ENCODE assay signal across 1 fruit fly cellular context in genomic region chr3L:6488405-6488804, dm6.
A peak's percentile ranks its signal among the peaks of the same experiment; 100 is the strongest.
TF ChIP-seq lines count a peak whose summit lies in the region.

TSS of gene CG10147 (minus strand) at chr3L:6488424.
TSS of gene Bulli (plus strand) at chr3L:6488681.

TF ChIP-seq in whole organism, embryonic, 481 proteins besides CTCF, POLR2A, EP300 and RAD21 (continued from another document and continues in another):
- TF ChIP-seq nau (GFP tag; optimal IDR thresholded peaks at IDR 0.05; lab: Kevin White, UChicago) (peak; percentile 88), CG17829 (tag; optimal IDR thresholded peaks at IDR 0.05; lab: Kevin White, UChicago) (peak; percentile 98), org-1 (GFP tag; optimal IDR thresholded peaks at IDR 0.05; lab: Kevin White, UChicago) (peak; percentile 82), lilli (GFP tag; optimal IDR thresholded peaks at IDR 0.05; lab: Kevin White, UChicago) (peak; percentile 99), CG3847 (GFP tag; IDR thresholded peaks at IDR 0.05; lab: Robert Waterston, UW) (peak; percentile 99), TFAM (GFP tag; optimal IDR thresholded peaks at IDR 0.05; lab: Kevin White, UChicago) (peak; percentile 88), Usf (GFP tag; optimal IDR thresholded peaks at IDR 0.05; lab: Kevin White, UChicago) (peak; percentile 97), tna (GFP tag; IDR thresholded peaks at IDR 0.05; lab: Robert Waterston, UW; ENCODE audit: partially characterized antibody) (peak; percentile 84), CG13894 (tag; optimal IDR thresholded peaks at IDR 0.05; lab: Kevin White, UChicago) (peak; percentile 94), CG7745 (tag; optimal IDR thresholded peaks at IDR 0.05; lab: Kevin White, UChicago) (peak; percentile 61), CG8290 (GFP tag; optimal IDR thresholded peaks at IDR 0.05; lab: Kevin White, UChicago) (peak; percentile 99), CG8290 (tag; optimal IDR thresholded peaks at IDR 0.05; lab: Kevin White, UChicago) (peak; percentile 93 to 96), CG1832 (GFP tag; optimal IDR thresholded peaks at IDR 0.05; lab: Kevin White, UChicago) (no peak), CG3407 (GFP tag; optimal IDR thresholded peaks at IDR 0.05; lab: Kevin White, UChicago) (peak; percentile 87), BEAF-32 (GFP tag; optimal IDR thresholded peaks at IDR 0.05; lab: Kevin White, UChicago) (peak; percentile 97), CG1792 (GFP tag; optimal IDR thresholded peaks at IDR 0.05; lab: Kevin White, UChicago) (peak; percentile 80), Xbp1 (GFP tag; optimal IDR thresholded peaks at IDR 0.05; lab: Kevin White, UChicago) (peak; percentile 99), inv (GFP tag; IDR thresholded peaks at IDR 0.05; lab: Robert Waterston, UW; ENCODE audit: partially characterized antibody) (peak; percentile 94), ERR (GFP tag; optimal IDR thresholded peaks at IDR 0.05; lab: Kevin White, UChicago) (peak; percentile 85), CG17186 (GFP tag; optimal IDR thresholded peaks at IDR 0.05; lab: Kevin White, UChicago) (peak; percentile 82), CkIIα-i1 (GFP tag; IDR thresholded peaks at IDR 0.05; lab: Robert Waterston, UW) (peak; percentile 64; the same call in 1 of the 2 replicates), CG2875 (GFP tag; optimal IDR thresholded peaks at IDR 0.05; lab: Kevin White, UChicago) (peak; percentile 86), CG10979 (tag; optimal IDR thresholded peaks at IDR 0.05; lab: Kevin White, UChicago) (peak; percentile 97), ttk (GFP tag; IDR thresholded peaks at IDR 0.05; lab: Robert Waterston, UW) (peak; percentile 98), tll (GFP tag; optimal IDR thresholded peaks at IDR 0.05; lab: Kevin White, UChicago) (peak; percentile 38 to 82), Sox100B (GFP tag; optimal IDR thresholded peaks at IDR 0.05; lab: Kevin White, UChicago) (peak; percentile 91), otp (GFP tag; IDR thresholded peaks at IDR 0.05; lab: Robert Waterston, UW) (peak; percentile 96), CG2712 (tag; optimal IDR thresholded peaks at IDR 0.05; lab: Kevin White, UChicago) (peak; percentile 99), Six4 (GFP tag; optimal IDR thresholded peaks at IDR 0.05; lab: Kevin White, UChicago) (peak; percentile 96), sna (GFP tag; IDR thresholded peaks at IDR 0.05; lab: Robert Waterston, UW; ENCODE audit: partially characterized antibody) (peak; percentile 96), pros (GFP tag; optimal IDR thresholded peaks at IDR 0.05; lab: Kevin White, UChicago) (peak; percentile 39), CG3838 (GFP tag; optimal IDR thresholded peaks at IDR 0.05; lab: Kevin White, UChicago) (peak; percentile 92), Dip3 (GFP tag; optimal IDR thresholded peaks at IDR 0.05; lab: Kevin White, UChicago) (peak; percentile 94), CG10321 (GFP tag; IDR thresholded peaks at IDR 0.05; lab: Robert Waterston, UW) (peak; percentile 76), jumu (GFP tag; optimal IDR thresholded peaks at IDR 0.05; lab: Kevin White, UChicago) (peak; percentile 80), lab (GFP tag; optimal IDR thresholded peaks at IDR 0.05; lab: Kevin White, UChicago) (peak; percentile 97), HLHmδ (GFP tag; optimal IDR thresholded peaks at IDR 0.05; lab: Kevin White, UChicago) (no peak), hth (optimal IDR thresholded peaks at IDR 0.05; lab: Kevin White, UChicago) (no peak), CG10654 (GFP tag; optimal IDR thresholded peaks at IDR 0.05; lab: Kevin White, UChicago) (peak; percentile 98), nmo (GFP tag; optimal IDR thresholded peaks at IDR 0.05; lab: Kevin White, UChicago) (peak; percentile 99), B-H1 (GFP tag; IDR thresholded peaks at IDR 0.05; lab: Robert Waterston, UW) (peak; percentile 96), CG31388 (GFP tag; optimal IDR thresholded peaks at IDR 0.05; lab: Kevin White, UChicago) (peak; percentile 95), CG6791 (GFP tag; IDR thresholded peaks at IDR 0.05; lab: Robert Waterston, UW; ENCODE audit: partially characterized antibody) (peak; percentile 90), Hand (GFP tag; optimal IDR thresholded peaks at IDR 0.05; lab: Kevin White, UChicago) (peak; percentile 59), CG33213 (GFP tag; optimal IDR thresholded peaks at IDR 0.05; lab: Kevin White, UChicago) (peak; percentile 91), CG11504 (tag; optimal IDR thresholded peaks at IDR 0.05; lab: Kevin White, UChicago) (peak; percentile 95), cg (GFP tag; optimal IDR thresholded peaks at IDR 0.05; lab: Kevin White, UChicago) (no peak), Lpt (GFP tag; optimal IDR thresholded peaks at IDR 0.05; lab: Kevin White, UChicago) (no peak), chn (GFP tag; optimal IDR thresholded peaks at IDR 0.05; lab: Kevin White, UChicago) (peak; percentile 98), gt (GFP tag; IDR thresholded peaks at IDR 0.05; lab: Robert Waterston, UW) (peak; percentile 96), zen2 (GFP tag; IDR thresholded peaks at IDR 0.05; lab: Robert Waterston, UW; ENCODE audit: partially characterized antibody) (peak; percentile 82; the same call in 2 of the 3 replicates), CG17328 (GFP tag; IDR thresholded peaks at IDR 0.05; lab: Robert Waterston, UW) (peak; percentile 97), pum (GFP tag; optimal IDR thresholded peaks at IDR 0.05; lab: Kevin White, UChicago) (peak; percentile 92), CG10366 (GFP tag; IDR thresholded peaks at IDR 0.05; lab: Robert Waterston, UW) (peak; percentile 98), crol (GFP tag; IDR thresholded peaks at IDR 0.05; lab: Robert Waterston, UW) (peak; percentile 79), CG5180 (GFP tag; optimal IDR thresholded peaks at IDR 0.05; lab: Kevin White, UChicago) (peak; percentile 78), dan (GFP tag; IDR thresholded peaks at IDR 0.05; lab: Robert Waterston, UW) (peak; percentile 97), Mes4 (GFP tag; optimal IDR thresholded peaks at IDR 0.05; lab: Kevin White, UChicago) (peak; percentile 82), p53 (GFP tag; optimal IDR thresholded peaks at IDR 0.05; lab: Kevin White, UChicago) (no peak), chinmo (GFP tag; IDR thresholded peaks at IDR 0.05; lab: Robert Waterston, UW; ENCODE audit: partially characterized antibody) (peak; percentile 89; the same call in 2 of the 4 replicates), ems (GFP tag; optimal IDR thresholded peaks at IDR 0.05; lab: Kevin White, UChicago) (peak; percentile 97), CG14667 (GFP tag; IDR thresholded peaks at IDR 0.05; lab: Robert Waterston, UW) (peak; percentile 98), CG1602 (GFP tag; optimal IDR thresholded peaks at IDR 0.05; lab: Kevin White, UChicago) (peak; percentile 99), CG15269 (tag; optimal IDR thresholded peaks at IDR 0.05; lab: Kevin White, UChicago) (peak; percentile 96), gem (tag; optimal IDR thresholded peaks at IDR 0.05; lab: Kevin White, UChicago) (peak; percentile 98), scrt (GFP tag; optimal IDR thresholded peaks at IDR 0.05; lab: Kevin White, UChicago) (peak; percentile 87), Max (GFP tag; optimal IDR thresholded peaks at IDR 0.05; lab: Kevin White, UChicago) (peak; percentile 97), ara (GFP tag; IDR thresholded peaks at IDR 0.05; lab: Robert Waterston, UW) (peak; percentile 98), CG8388 (GFP tag; optimal IDR thresholded peaks at IDR 0.05; lab: Kevin White, UChicago) (peak; percentile 94), CG8924 (tag; optimal IDR thresholded peaks at IDR 0.05; lab: Kevin White, UChicago) (peak; percentile 97), Trl (optimal IDR thresholded peaks at IDR 0.05; lab: Kevin White, UChicago) (no peak), Trl (GFP tag; optimal IDR thresholded peaks at IDR 0.05; lab: Kevin White, UChicago) (peak; percentile 85), CG7372 (GFP tag; IDR thresholded peaks at IDR 0.05; lab: Robert Waterston, UW) (peak; percentile 99), gcm2 (GFP tag; optimal IDR thresholded peaks at IDR 0.05; lab: Kevin White, UChicago) (peak; percentile 91), Bteb2 (GFP tag; optimal IDR thresholded peaks at IDR 0.05; lab: Kevin White, UChicago) (peak; percentile 95), CG11560 (tag; IDR thresholded peaks at IDR 0.05; lab: Robert Waterston, UW) (peak; percentile 92), Mrtf (GFP tag; IDR thresholded peaks at IDR 0.05; lab: Robert Waterston, UW) (peak; percentile 97), Drgx (GFP tag; IDR thresholded peaks at IDR 0.05; lab: Robert Waterston, UW) (peak; percentile 92), CG30020 (tag; optimal IDR thresholded peaks at IDR 0.05; lab: Kevin White, UChicago) (peak; percentile 88), CG30403 (GFP tag; optimal IDR thresholded peaks at IDR 0.05; lab: Kevin White, UChicago) (peak; percentile 98), CG30431 (GFP tag; optimal IDR thresholded peaks at IDR 0.05; lab: Kevin White, UChicago) (peak; percentile 96), bsh (GFP tag; optimal IDR thresholded peaks at IDR 0.05; lab: Kevin White, UChicago) (peak; percentile 52 to 98), CG17802 (tag; optimal IDR thresholded peaks at IDR 0.05; lab: Kevin White, UChicago) (peak; percentile 88), Dek (tag; optimal IDR thresholded peaks at IDR 0.05; lab: Kevin White, UChicago) (peak; percentile 94), Dbx (GFP tag; IDR thresholded peaks at IDR 0.05; lab: Robert Waterston, UW) (peak; percentile 98), amos (GFP tag; IDR thresholded peaks at IDR 0.05; lab: Robert Waterston, UW; ENCODE audit: partially characterized antibody) (peak; percentile 91), tx (GFP tag; optimal IDR thresholded peaks at IDR 0.05; lab: Kevin White, UChicago) (peak; percentile 94), fd64A (GFP tag; optimal IDR thresholded peaks at IDR 0.05; lab: Kevin White, UChicago) (peak; percentile 81), CG17359 (tag; optimal IDR thresholded peaks at IDR 0.05; lab: Kevin White, UChicago) (peak; percentile 97), bigmax (GFP tag; optimal IDR thresholded peaks at IDR 0.05; lab: Kevin White, UChicago) (peak; percentile 60), az2 (GFP tag; optimal IDR thresholded peaks at IDR 0.05; lab: Kevin White, UChicago) (peak; percentile 98), Ets65A (GFP tag; lab: Kevin White, UChicago) (peak; percentile 100), CG9215 (GFP tag; IDR thresholded peaks at IDR 0.05; lab: Robert Waterston, UW) (peak; percentile 98), CG15479 (GFP tag; optimal IDR thresholded peaks at IDR 0.05; lab: Kevin White, UChicago) (peak; percentile 37), CG42726 (GFP tag; IDR thresholded peaks at IDR 0.05; lab: Robert Waterston, UW; ENCODE audit: partially characterized antibody) (peak; percentile 69), CG2889 (GFP tag; IDR thresholded peaks at IDR 0.05; lab: Robert Waterston, UW) (peak; percentile 96), CG9876 (GFP tag; optimal IDR thresholded peaks at IDR 0.05; lab: Kevin White, UChicago) (peak; percentile 88), Blimp-1 (GFP tag; optimal IDR thresholded peaks at IDR 0.05; lab: Kevin White, UChicago) (peak; percentile 96), lov (optimal IDR thresholded peaks at IDR 0.05; lab: Kevin White, UChicago) (no peak), lov (GFP tag; IDR thresholded peaks at IDR 0.05; lab: Robert Waterston, UW) (peak; percentile 97), CG12744 (GFP tag; optimal IDR thresholded peaks at IDR 0.05; lab: Kevin White, UChicago) (peak; percentile 92), vfl (GFP tag; optimal IDR thresholded peaks at IDR 0.05; lab: Kevin White, UChicago) (peak; percentile 89), crp (GFP tag; optimal IDR thresholded peaks at IDR 0.05; lab: Kevin White, UChicago) (peak; percentile 95 to 99), H15 (GFP tag; IDR thresholded peaks at IDR 0.05; lab: Robert Waterston, UW) (peak; percentile 98), CG31441 (GFP tag; IDR thresholded peaks at IDR 0.05; lab: Robert Waterston, UW) (peak; percentile 97), ATbp (GFP tag; optimal IDR thresholded peaks at IDR 0.05; lab: Kevin White, UChicago) (peak; percentile 84), insv (GFP tag; optimal IDR thresholded peaks at IDR 0.05; lab: Kevin White, UChicago) (peak in 1 of 2 experiments; percentile 72), al (GFP tag; IDR thresholded peaks at IDR 0.05; lab: Robert Waterston, UW) (peak; percentile 98), exex (tag; optimal IDR thresholded peaks at IDR 0.05; lab: Kevin White, UChicago) (peak; percentile 79), run (tag; optimal IDR thresholded peaks at IDR 0.05; lab: Kevin White, UChicago) (peak; percentile 78), danr (GFP tag; IDR thresholded peaks at IDR 0.05; lab: Robert Waterston, UW) (peak; percentile 97), seq (GFP tag; IDR thresholded peaks at IDR 0.05; lab: Robert Waterston, UW) (peak; percentile 95), CG34224 (GFP tag; IDR thresholded peaks at IDR 0.05; lab: Robert Waterston, UW; ENCODE audit: partially characterized antibody) (peak; percentile 92), sim (GFP tag; IDR thresholded peaks at IDR 0.05; lab: Robert Waterston, UW) (peak; percentile 91), Neu2 (GFP tag; optimal IDR thresholded peaks at IDR 0.05; lab: Kevin White, UChicago; ENCODE audit: borderline replicate concordance) (peak; percentile 75), chif (GFP tag; optimal IDR thresholded peaks at IDR 0.05; lab: Kevin White, UChicago) (peak; percentile 92 to 96), Chrac-16 (GFP tag; optimal IDR thresholded peaks at IDR 0.05; lab: Kevin White, UChicago) (peak; percentile 99), zfh2 (GFP tag; optimal IDR thresholded peaks at IDR 0.05; lab: Kevin White, UChicago) (peak; percentile 94), peb (GFP tag; IDR thresholded peaks at IDR 0.05; lab: Robert Waterston, UW) (peak; percentile 97), knrl (GFP tag; IDR thresholded peaks at IDR 0.05; lab: Robert Waterston, UW; ENCODE audit: partially characterized antibody) (peak; percentile 98), Dad (GFP tag; optimal IDR thresholded peaks at IDR 0.05; lab: Kevin White, UChicago) (peak; percentile 95), Elba2 (GFP tag; optimal IDR thresholded peaks at IDR 0.05; lab: Kevin White, UChicago) (peak; percentile 90), Meics (GFP tag; optimal IDR thresholded peaks at IDR 0.05; lab: Kevin White, UChicago) (peak; percentile 95), CG12391 (tag; optimal IDR thresholded peaks at IDR 0.05; lab: Kevin White, UChicago) (peak; percentile 99), pita (GFP tag; optimal IDR thresholded peaks at IDR 0.05; lab: Kevin White, UChicago) (no peak), sd (tag; optimal IDR thresholded peaks at IDR 0.05; lab: Kevin White, UChicago) (peak; percentile 91), pfk (GFP tag; optimal IDR thresholded peaks at IDR 0.05; lab: Kevin White, UChicago) (peak; percentile 51), eve (GFP tag; optimal IDR thresholded peaks at IDR 0.05; lab: Kevin White, UChicago) (no peak), CG10565 (GFP tag; optimal IDR thresholded peaks at IDR 0.05; lab: Kevin White, UChicago) (peak; percentile 90), E2f1 (GFP tag; IDR thresholded peaks at IDR 0.05; lab: Robert Waterston, UW) (peak; percentile 97)
